Worm (Caenorhabditis elegans): ENCODE data around the gene F35C5.3.

Gene F35C5.3

DNA sequence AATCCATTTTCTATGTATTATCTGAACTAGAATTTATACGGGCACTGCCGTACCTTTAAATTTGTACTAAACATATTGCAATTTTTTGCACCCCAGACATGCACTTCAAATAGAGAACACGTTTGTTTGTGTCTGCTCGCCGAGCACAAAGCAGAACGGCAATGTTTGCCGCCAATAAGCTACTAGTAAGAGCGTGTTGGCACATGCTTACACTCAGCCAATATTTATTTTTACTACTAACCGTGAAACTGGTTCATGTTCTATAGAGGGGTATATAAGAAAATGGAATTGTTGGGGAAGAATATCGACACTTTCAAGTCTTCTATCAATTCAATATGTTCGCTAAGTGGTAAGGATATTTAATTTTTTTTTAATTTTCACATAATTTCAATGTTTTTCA is 18.5 kb downstream of the F35C5.3 start, which contains the start of gene nspb-11:
Gene nspb-11, plus strand, starts transcription at position 301 of the 400 bp plus-strand sequence.
- TF ChIP-seq sup-37 (GFP tag; optimal IDR thresholded peaks at IDR 0.05) (no peak), nhr-28 (tag; optimal IDR thresholded peaks at IDR 0.05) (no peak), nhr-84 (tag; optimal IDR thresholded peaks at IDR 0.05) (no peak), pqm-1 (tag; optimal IDR thresholded peaks at IDR 0.05) (no peak), efl-1 (optimal IDR thresholded peaks at IDR 0.05) (no peak), efl-1 (GFP tag; optimal IDR thresholded peaks at IDR 0.05 in 1 of 2) (peak in 1 of 2 experiments; percentile 42)

DNA sequence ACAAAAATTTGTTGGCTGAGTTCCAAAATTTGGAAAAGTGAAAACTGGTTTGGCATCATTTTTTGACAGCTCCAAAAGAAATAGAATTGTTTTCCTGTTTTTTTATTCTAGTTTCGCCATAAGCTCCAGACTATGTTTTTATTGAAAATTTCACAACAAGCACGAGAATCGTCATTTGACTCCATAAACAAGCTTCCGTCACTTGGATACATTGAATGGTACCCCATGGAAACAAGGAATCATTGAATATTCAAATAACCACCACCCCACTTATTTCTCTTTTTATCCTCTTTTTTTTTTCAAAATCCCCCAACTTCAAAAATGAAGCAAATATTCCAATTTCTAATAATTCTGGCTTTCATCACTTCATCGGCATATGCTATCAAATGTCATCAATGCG is 20.2 kb downstream of the F35C5.3 start, which contains the start of gene ddn-2:
Gene ddn-2, plus strand, starts transcription at position 301 of the 400 bp plus-strand sequence.
- TF ChIP-seq irx-1 (tag; optimal IDR thresholded peaks at IDR 0.05) (no peak), efl-1 (optimal IDR thresholded peaks at IDR 0.05) (no peak), efl-1 (GFP tag; optimal IDR thresholded peaks at IDR 0.05 in 1 of 2) (peak in 1 of 2 experiments; percentile 21)

ce11 chrII:12914514-12915075 is 26.0 kb downstream of the F35C5.3 start, which contains the start of gene F35C5.12:
F35C5.12 (minus strand) TSS chrII:12914564.
- TF ChIP-seq tbx-2 (tag; optimal IDR thresholded peaks at IDR 0.05): peak; percentile 67
- no peak for TF ChIP-seq mdl-1 (tag; optimal IDR thresholded peaks at IDR 0.05)
- TF ChIP-seq mab-9 (GFP tag; IDR thresholded peaks at IDR 0.05): 0 out of 2 replicates have a peak, but pooled peaks have one; percentile 18
- TF ChIP-seq irx-1 (tag; optimal IDR thresholded peaks at IDR 0.05): peak; percentile 68
- peak; percentile 18 for TF ChIP-seq C16A3.4 (tag; optimal IDR thresholded peaks at IDR 0.05)
- peak; percentile 75 for TF ChIP-seq nhr-71 (tag; optimal IDR thresholded peaks at IDR 0.05)
- TF ChIP-seq rnt-1 (tag; optimal IDR thresholded peaks at IDR 0.05): peak; percentile 92
- no peak for TF ChIP-seq pqm-1 (tag; optimal IDR thresholded peaks at IDR 0.05)
- peak; percentile 94 to 95 for TF ChIP-seq efl-1 (optimal IDR thresholded peaks at IDR 0.05)
- peak; percentile 89 to 99 for TF ChIP-seq efl-1 (GFP tag; optimal IDR thresholded peaks at IDR 0.05 in 1 of 2)
- TF ChIP-seq lin-35 (GFP tag; optimal IDR thresholded peaks at IDR 0.05): peak; percentile 88 to 94
- TF ChIP-seq nhr-77 (tag; optimal IDR thresholded peaks at IDR 0.05): no peak
- TF ChIP-seq isw-1 (GFP tag; IDR thresholded peaks at IDR 0.05): no peak
- TF ChIP-seq egl-13 (tag; optimal IDR thresholded peaks at IDR 0.05): peak; percentile 54
- no peak for TF ChIP-seq F16B12.6 (tag; optimal IDR thresholded peaks at IDR 0.05)
- no peak for TF ChIP-seq tlp-1 (tag; optimal IDR thresholded peaks at IDR 0.05)
- TF ChIP-seq blmp-1 (tag; optimal IDR thresholded peaks at IDR 0.05): peak; percentile 22
- TF ChIP-seq fkh-8 (tag; optimal IDR thresholded peaks at IDR 0.05): no peak
- peak; percentile 42 for TF ChIP-seq sox-4 (tag; optimal IDR thresholded peaks at IDR 0.05)
- TF ChIP-seq nhr-19 (GFP tag; conservative IDR thresholded peaks at IDR 0.05): peak; percentile 68
- no peak for TF ChIP-seq hlh-4 (tag; optimal IDR thresholded peaks at IDR 0.05)
- TF ChIP-seq nhr-85 (tag): peak; percentile 85
- no peak for TF ChIP-seq unc-62 (GFP tag; optimal IDR thresholded peaks at IDR 0.05)
- TF ChIP-seq snu-23 (GFP tag; optimal IDR thresholded peaks at IDR 0.05): peak; percentile 60
- TF ChIP-seq unc-86 (tag; optimal IDR thresholded peaks at IDR 0.05): no peak
- no peak for TF ChIP-seq hlh-17 (GFP tag; optimal IDR thresholded peaks at IDR 0.05; ENCODE audit: borderline replicate concordance)
- peak in 1 of 6 experiments; percentile 14 for TF ChIP-seq elt-3 (tag; optimal IDR thresholded peaks at IDR 0.05)
- peak; percentile 59 for TF ChIP-seq swsn-7 (tag; optimal IDR thresholded peaks at IDR 0.05)
- TF ChIP-seq C34B4.2 (tag; optimal IDR thresholded peaks at IDR 0.05): no peak
- TF ChIP-seq lsy-2 (tag; optimal IDR thresholded peaks at IDR 0.05): peak; percentile 67 to 68
- peak; percentile 23; the same call in 1 of the 2 replicates for TF ChIP-seq unc-98 (GFP tag; IDR thresholded peaks at IDR 0.05)
- TF ChIP-seq nhr-11 (tag; optimal IDR thresholded peaks at IDR 0.05): no peak
- no peak for TF ChIP-seq sptf-1 (tag; optimal IDR thresholded peaks at IDR 0.05)
- no peak for TF ChIP-seq Y116A8C.19 (tag; optimal IDR thresholded peaks at IDR 0.05; ENCODE audit: borderline replicate concordance)
- no peak for TF ChIP-seq jun-1 (tag; optimal IDR thresholded peaks at IDR 0.05)
- TF ChIP-seq ama-1 (optimal IDR thresholded peaks at IDR 0.05): no peak
- no peak for TF ChIP-seq zag-1 (tag; optimal IDR thresholded peaks at IDR 0.05)
- peak; percentile 18 for TF ChIP-seq C04F5.9 (tag; optimal IDR thresholded peaks at IDR 0.05)
- peak; percentile 8 for TF ChIP-seq lin-13 (GFP tag; optimal IDR thresholded peaks at IDR 0.05)
- peak; percentile 52 for TF ChIP-seq pax-3 (tag; optimal IDR thresholded peaks at IDR 0.05)
- peak; percentile 15 for TF ChIP-seq mep-1 (tag; optimal IDR thresholded peaks at IDR 0.05)
- peak; percentile 34; the same call in 1 of the 2 replicates for TF ChIP-seq grh-1 (GFP tag; IDR thresholded peaks at IDR 0.05)
- peak; percentile 82 for TF ChIP-seq ceh-90 (tag; optimal IDR thresholded peaks at IDR 0.05)
- TF ChIP-seq ets-5 (GFP tag; IDR thresholded peaks at IDR 0.05): no peak
- TF ChIP-seq nhr-28 (tag; optimal IDR thresholded peaks at IDR 0.05): no peak
- TF ChIP-seq ceh-88 (GFP tag; IDR thresholded peaks at IDR 0.05): no peak
